Worm (Caenorhabditis elegans) whole organism, early embryonic: Measurements from ENCODE around the gene K04A8.1.

Experiments
- B0310.2 ChIP-seq: sonication (generic microtip); optimal IDR thresholded peaks from 2 replicates; lab custom pipeline; 2016; ENCODE audit warnings: mild to moderate bottlenecking, missing genetic modification characterization, missing compliant biosample characterization
- ama-1 ChIP-seq: fragments of 150-350 bp; optimal IDR thresholded peaks from 2 replicates; lab custom pipeline; 2014
- ceh-36 ChIP-seq: sonication (generic microtip); optimal IDR thresholded peaks from 2 replicates; lab custom pipeline; 2016; ENCODE audit warnings: missing genetic modification characterization, inconsistent platforms, missing compliant biosample characterization
- ets-7 ChIP-seq: sonication (generic microtip); optimal IDR thresholded peaks from 2 replicates; lab custom pipeline; 2016; ENCODE audit warnings: missing genotype, missing genetic modification characterization, missing compliant biosample characterization
- flt-1 ChIP-seq: fragments of 200-800 bp; sonication (Bioruptor generic); IDR thresholded peaks from 2 replicates; pipeline ENCODE4 v1.3.6; 2022; ENCODE audit warnings: missing genetic modification characterization, missing compliant biosample characterization
- hmg-4 ChIP-seq: fragments of 200-800 bp; sonication (Bioruptor generic); optimal IDR thresholded peaks from 2 replicates; lab custom pipeline; 2018; ENCODE audit warnings: mild to moderate bottlenecking, missing genetic modification characterization, missing compliant biosample characterization
- pes-1 ChIP-seq: fragments of 200-800 bp; sonication (Bioruptor generic); IDR thresholded peaks from 2 replicates; pipeline ENCODE4 v1.3.6; 2022; ENCODE audit warnings: missing genetic modification reagents, missing genetic modification characterization, missing compliant biosample characterization
- scrt-1 ChIP-seq: fragments of 200-800 bp; sonication (Bioruptor generic); IDR thresholded peaks from 2 replicates; pipeline ENCODE4 v1.3.6; 2022; ENCODE audit warnings: missing genetic modification characterization, missing compliant biosample characterization
- tbx-37 ChIP-seq: fragments of 200-800 bp; sonication (Bioruptor generic); conservative IDR thresholded peaks from 2 replicates; pipeline ENCODE4 v1.3.6; 2022; ENCODE audit warnings: missing genetic modification reagents, missing genetic modification characterization, missing compliant biosample characterization
- tra-4 ChIP-seq: sonication (generic microtip); optimal IDR thresholded peaks from 2 replicates; lab custom pipeline; 2017; ENCODE audit warnings: missing genetic modification characterization, missing compliant biosample characterization

ce11 chrV:6558103-6558502 is 8.0 kb upstream of the K04A8.1 start, which contains the start of gene spp-20:
- no peak for TF ChIP-seq ceh-36 (tag; lab: Kevin White, UChicago)
- TF ChIP-seq pes-1 (GFP tag; lab: Robert Waterston, UW): no peak
- TF ChIP-seq flt-1 (GFP tag; lab: Robert Waterston, UW): no peak
- no peak for TF ChIP-seq ama-1 (lab: Kevin White, UChicago)
- no peak for TF ChIP-seq tbx-37 (GFP tag; lab: Robert Waterston, UW)
- no peak for TF ChIP-seq B0310.2
- TF ChIP-seq ets-7 (tag; lab: Kevin White, UChicago): no peak
- TF ChIP-seq hmg-4 (GFP tag; lab: Kevin White, UChicago): no peak
- TF ChIP-seq tra-4 (tag; lab: Kevin White, UChicago): no peak
- TF ChIP-seq scrt-1 (GFP tag; lab: Robert Waterston, UW): no peak
